Fruit fly (Drosophila melanogaster): Measurements from ENCODE around the gene Ugt37E1.

- TF ChIP-seq Ets98B (GFP tag; IDR thresholded peaks at IDR 0.05) (no peak), EcR (GFP tag; optimal IDR thresholded peaks at IDR 0.05) (no peak), CG13204 (GFP tag; optimal IDR thresholded peaks at IDR 0.05) (no peak), CG15710 (tag; optimal IDR thresholded peaks at IDR 0.05) (no peak), CG8159 (tag; optimal IDR thresholded peaks at IDR 0.05) (no peak), CG10348 (GFP tag; IDR thresholded peaks at IDR 0.05) (no peak), D1 (tag; optimal IDR thresholded peaks at IDR 0.05) (no peak)
Observed at dm6 chr2L:16796104-16796645, at the start of gene Ugt37E1.
